Worm (Caenorhabditis elegans) whole organism, young adult: ENCODE measurements around the gene ubxn-4.

Experiments used
- B0019.2 ChIP-seq: fragments of 200-800 bp; sonication (Bioruptor generic); conservative IDR thresholded peaks from 2 replicates; pipeline ENCODE4 v1.3.6; 2022; ENCODE audit warnings: missing genetic modification reagents, missing genetic modification characterization, missing compliant biosample characterization
- B0261.1 ChIP-seq: sonication (generic microtip); optimal IDR thresholded peaks from 2 replicates; lab custom pipeline; 2016; ENCODE audit warnings: mild to moderate bottlenecking, missing genetic modification characterization, moderate library complexity, missing compliant biosample characterization
- B0336.3 ChIP-seq: fragments of 200-800 bp; sonication (Bioruptor generic); IDR thresholded peaks from 2 replicates; pipeline ENCODE4 v1.3.6; 2022; ENCODE audit warnings: missing genetic modification characterization, missing compliant biosample characterization
- C06A6.2 ChIP-seq: fragments of 200-800 bp; sonication (Bioruptor generic); conservative IDR thresholded peaks from 2 replicates; pipeline ENCODE4 v1.3.6; 2022; ENCODE audit warnings: missing genetic modification characterization, missing compliant biosample characterization
- C17E4.6 ChIP-seq: fragments of 200-800 bp; sonication (Bioruptor generic); IDR thresholded peaks from 2 replicates; pipeline ENCODE4 v1.3.6; 2022; ENCODE audit warnings: missing genetic modification reagents, missing genetic modification characterization, missing compliant biosample characterization
- D2030.7 ChIP-seq: fragments of 200-800 bp; sonication (Bioruptor generic); IDR thresholded peaks from 2 replicates; pipeline ENCODE4 v1.3.6; 2022; ENCODE audit warnings: missing genetic modification reagents, missing genetic modification characterization, missing compliant biosample characterization
- F22D6.2 ChIP-seq: sonication (generic microtip); optimal IDR thresholded peaks from 2 replicates; lab custom pipeline; 2016; ENCODE audit warnings: mild to moderate bottlenecking, missing genetic modification characterization, missing compliant biosample characterization
- F57A8.1 ChIP-seq: fragments of 200-800 bp; sonication (Bioruptor generic); optimal IDR thresholded peaks from 2 replicates; lab custom pipeline; 2018; ENCODE audit warnings: mild to moderate bottlenecking, missing genetic modification characterization, moderate library complexity, missing compliant biosample characterization
- K11D2.4 ChIP-seq: fragments of 200-800 bp; sonication (Bioruptor generic); IDR thresholded peaks from 2 replicates; pipeline ENCODE4 v1.3.6; 2022; ENCODE audit warnings: missing genetic modification reagents, missing genetic modification characterization, missing compliant biosample characterization
- K12H6.12 ChIP-seq: fragments of 200-800 bp; sonication (Bioruptor generic); optimal IDR thresholded peaks from 2 replicates; lab custom pipeline; 2018; ENCODE audit warnings: mild to moderate bottlenecking, missing genetic modification characterization, missing compliant biosample characterization
- Y53G8AR.9 ChIP-seq: fragments of 200-800 bp; sonication (Bioruptor generic); conservative IDR thresholded peaks from 2 replicates; pipeline ENCODE4 v1.3.6; 2022; ENCODE audit warnings: missing genetic modification reagents, missing genetic modification characterization, missing compliant biosample characterization
- Y67H2A.10 ChIP-seq: fragments of 200-800 bp; sonication (Bioruptor generic); conservative IDR thresholded peaks from 2 replicates; pipeline ENCODE4 v1.3.6; 2022; ENCODE audit warnings: missing genetic modification reagents, missing genetic modification characterization, missing compliant biosample characterization
- Y79H2A.3 ChIP-seq: fragments of 200-800 bp; sonication (Bioruptor generic); conservative IDR thresholded peaks from 2 replicates; pipeline ENCODE4 v1.3.6; 2022; ENCODE audit warnings: missing genetic modification reagents, missing genetic modification characterization, missing compliant biosample characterization
- atf-7 ChIP-seq: sonication (generic microtip); optimal IDR thresholded peaks from 2 replicates; lab custom pipeline; 2017; ENCODE audit warnings: mild to moderate bottlenecking, missing genetic modification characterization, missing compliant biosample characterization
- athp-1 ChIP-seq: sonication (generic microtip); optimal IDR thresholded peaks from 2 replicates; lab custom pipeline; 2017; ENCODE audit warnings: mild to moderate bottlenecking, missing genetic modification characterization, missing compliant biosample characterization
- attf-3 ChIP-seq: fragments of 200-800 bp; sonication (Bioruptor generic); conservative IDR thresholded peaks from 2 replicates; pipeline ENCODE4 v1.3.6; 2022; ENCODE audit warnings: missing genetic modification reagents, missing genetic modification characterization, missing compliant biosample characterization
- bed-2 ChIP-seq: fragments of 200-800 bp; sonication (Bioruptor generic); IDR thresholded peaks from 2 replicates; pipeline ENCODE4 v1.3.6; 2022; ENCODE audit warnings: missing genetic modification reagents, missing genetic modification characterization, missing compliant biosample characterization
- cebp-1 ChIP-seq, 2 experiments: fragments of 200-800 bp in 1 of 2; sonication (Bioruptor generic) in 1 of 2; sonication (generic microtip) in 1 of 2; IDR thresholded peaks in 1 of 2; optimal IDR thresholded peaks in 1 of 2; 2 replicates each; pipeline versions ENCODE4 v1.3.6 to Lab custom; 2017 to 2022; ENCODE audit warnings: missing compliant biosample characterization in 2 of 2, missing genetic modification characterization in 2 of 2, mild to moderate bottlenecking in 1 of 2, missing genetic modification reagents in 1 of 2, moderate library complexity in 1 of 2
- ceh-100 ChIP-seq: fragments of 200-800 bp; sonication (Bioruptor generic); IDR thresholded peaks from 2 replicates; pipeline ENCODE4 v1.3.6; 2022; ENCODE audit warnings: missing genetic modification reagents, missing genetic modification characterization, missing compliant biosample characterization
- ceh-40 ChIP-seq: fragments of 200-800 bp; sonication (Bioruptor generic); IDR thresholded peaks from 2 replicates; pipeline ENCODE4 v1.3.6; 2022; ENCODE audit warnings: missing genetic modification characterization, missing compliant biosample characterization
- ceh-79 ChIP-seq: sonication (generic microtip); optimal IDR thresholded peaks from 2 replicates; lab custom pipeline; 2017; ENCODE audit warnings: mild to moderate bottlenecking, missing genetic modification characterization, missing compliant biosample characterization
- ceh-91 ChIP-seq: fragments of 200-800 bp; sonication (Bioruptor generic); IDR thresholded peaks from 2 replicates; pipeline ENCODE4 v1.3.6; 2022; ENCODE audit warnings: missing genetic modification reagents, missing genetic modification characterization, missing compliant biosample characterization
- chd-7 ChIP-seq: sonication (generic microtip); optimal IDR thresholded peaks from 2 replicates; lab custom pipeline; 2016; ENCODE audit warnings: mild to moderate bottlenecking, missing genetic modification characterization, moderate library complexity, missing compliant biosample characterization
- dpl-1 ChIP-seq: fragments of 150-350 bp; optimal IDR thresholded peaks from 2 replicates; lab custom pipeline; 2014; ENCODE audit warnings: missing biosample characterization, missing genetic modification reagents, missing genetic modification characterization
- efl-1 ChIP-seq: fragments of 150-350 bp; optimal IDR thresholded peaks from 2 replicates; lab custom pipeline; 2014; ENCODE audit warnings: missing biosample characterization, missing genetic modification reagents, missing genetic modification characterization
- him-1 ChIP-seq: sonication (generic microtip); optimal IDR thresholded peaks from 2 replicates; lab custom pipeline; 2016; ENCODE audit warnings: missing genotype, missing genetic modification reagents, missing genetic modification characterization, missing compliant biosample characterization
- hlh-26 ChIP-seq: fragments of 200-800 bp; sonication (Bioruptor generic); conservative IDR thresholded peaks from 2 replicates; pipeline ENCODE4 v1.3.6; 2022; ENCODE audit warnings: missing genetic modification reagents, missing genetic modification characterization, missing compliant biosample characterization
- hmg-1.2 ChIP-seq: fragments of 200-800 bp; sonication (Bioruptor generic); IDR thresholded peaks from 2 replicates; pipeline ENCODE4 v1.3.6; 2022; ENCODE audit warnings: missing genetic modification reagents, missing genetic modification characterization, missing compliant biosample characterization
- hmg-20 ChIP-seq: fragments of 200-800 bp; sonication (Bioruptor generic); IDR thresholded peaks from 2 replicates; pipeline ENCODE4 v1.3.6; 2022; ENCODE audit warnings: missing genetic modification reagents, missing genetic modification characterization, missing compliant biosample characterization
- lag-1 ChIP-seq: fragments of 200-800 bp; sonication (Bioruptor generic); IDR thresholded peaks from 2 replicates; pipeline ENCODE4 v1.3.6; 2022; ENCODE audit warnings: missing genetic modification reagents, missing genetic modification characterization, missing compliant biosample characterization
- let-526 ChIP-seq: fragments of 200-800 bp; sonication (Bioruptor generic); IDR thresholded peaks from 2 replicates; pipeline ENCODE4 v1.3.6; 2022; ENCODE audit warnings: missing genetic modification reagents, missing genetic modification characterization, missing compliant biosample characterization
- lsl-1 ChIP-seq: fragments of 200-800 bp; sonication (Bioruptor generic); optimal IDR thresholded peaks from 2 replicates; lab custom pipeline; 2018; ENCODE audit warnings: mild to moderate bottlenecking, missing genetic modification characterization, moderate library complexity, missing compliant biosample characterization
- madf-3 ChIP-seq: fragments of 200-800 bp; sonication (Bioruptor generic); IDR thresholded peaks from 2 replicates; pipeline ENCODE4 v1.3.6; 2022; ENCODE audit warnings: missing genetic modification reagents, missing genetic modification characterization, missing compliant biosample characterization
- madf-8 ChIP-seq: fragments of 200-800 bp; sonication (Bioruptor generic); conservative IDR thresholded peaks from 2 replicates; pipeline ENCODE4 v1.3.6; 2022; ENCODE audit warnings: missing genetic modification reagents, missing genetic modification characterization, missing compliant biosample characterization
- mes-4 ChIP-seq: sonication (generic microtip); optimal IDR thresholded peaks from 2 replicates; lab custom pipeline; 2016; ENCODE audit warnings: missing genotype, missing genetic modification characterization, missing compliant biosample characterization
- mxl-1 ChIP-seq: sonication (generic microtip); optimal IDR thresholded peaks from 2 replicates; lab custom pipeline; 2016; ENCODE audit warnings: missing genetic modification characterization, missing compliant biosample characterization
- nhr-179 ChIP-seq: sonication (generic microtip); optimal IDR thresholded peaks from 2 replicates; lab custom pipeline; 2016; ENCODE audit warnings: mild to moderate bottlenecking, missing genetic modification characterization, missing compliant biosample characterization
- rcor-1 ChIP-seq: fragments of 200-800 bp; sonication (Bioruptor generic); IDR thresholded peaks from 2 replicates; pipeline ENCODE4 v1.3.6; 2022; ENCODE audit warnings: missing genetic modification reagents, missing genetic modification characterization, missing compliant biosample characterization
- rec-8 ChIP-seq, 2 experiments: sonication (generic microtip); optimal IDR thresholded peaks; 2 replicates each; lab custom pipeline; 2016; ENCODE audit warnings: mild to moderate bottlenecking in 2 of 2, missing genetic modification characterization in 2 of 2, missing genetic modification reagents in 2 of 2, missing genotype in 2 of 2, missing biosample characterization in 1 of 2, missing compliant biosample characterization in 1 of 2, moderate library complexity in 1 of 2
- repo-1 ChIP-seq: sonication (generic microtip); optimal IDR thresholded peaks from 2 replicates; lab custom pipeline; 2017; ENCODE audit warnings: mild to moderate bottlenecking, missing genetic modification characterization, missing compliant biosample characterization
- sea-2 ChIP-seq: fragments of 200-800 bp; sonication (Bioruptor generic); IDR thresholded peaks from 2 replicates; pipeline ENCODE4 v1.3.6; 2022; ENCODE audit warnings: missing genetic modification characterization, missing compliant biosample characterization
- snpc-1.1 ChIP-seq: sonication (generic microtip); optimal IDR thresholded peaks from 2 replicates; lab custom pipeline; 2017; ENCODE audit warnings: missing genetic modification characterization, mild to moderate bottlenecking, missing compliant biosample characterization, antibody characterized with exemption, moderate library complexity, missing genotype, missing genetic modification reagents; ENCODE audit not compliant: insufficient read depth
- snpc-4 ChIP-seq, 5 experiments: fragments of 150-350 bp in 1 of 5; sonication (generic microtip) in 4 of 5; optimal IDR thresholded peaks; 2 replicates each; lab custom pipeline; 2014 to 2018; ENCODE audit warnings: missing genetic modification characterization in 5 of 5, missing biosample characterization in 3 of 5, antibody characterized with exemption in 2 of 5, mild to moderate bottlenecking in 2 of 5, missing compliant biosample characterization in 2 of 5, missing genotype in 2 of 5, moderate library complexity in 2 of 5, missing genetic modification reagents in 1 of 5
- zfh-2 ChIP-seq: fragments of 200-800 bp; sonication (Bioruptor generic); conservative IDR thresholded peaks from 2 replicates; pipeline ENCODE4 v1.3.6; 2022; ENCODE audit warnings: missing genetic modification reagents, missing genetic modification characterization, missing compliant biosample characterization
- ztf-18 ChIP-seq: sonication (generic microtip); optimal IDR thresholded peaks from 2 replicates; lab custom pipeline; 2016; ENCODE audit warnings: missing genotype, mild to moderate bottlenecking, missing genetic modification characterization, missing compliant biosample characterization
- ztf-28 ChIP-seq: fragments of 200-800 bp; sonication (Bioruptor generic); IDR thresholded peaks from 2 replicates; pipeline ENCODE4 v1.3.6; 2022; ENCODE audit warnings: missing genetic modification reagents, missing genetic modification characterization, missing compliant biosample characterization
- ztf-3 ChIP-seq: fragments of 200-800 bp; sonication (Bioruptor generic); optimal IDR thresholded peaks from 2 replicates; lab custom pipeline; 2018; ENCODE audit warnings: mild to moderate bottlenecking, missing genetic modification characterization, missing compliant biosample characterization

The ubxn-4 gene

ce11 chrIII:8446940-8447403 lies 41.6 kb upstream of the ubxn-4 start, which contains the start of gene rpn-3 (continued):
- TF ChIP-seq C06A6.2 (GFP tag; lab: Robert Waterston, UW) (peak; percentile 84), ztf-18 (no peak), K12H6.12 (tag; lab: Kevin White, UChicago) (peak; percentile 80), him-1 (tag; lab: Kevin White, UChicago) (no peak), attf-3 (peak; percentile 84), B0019.2 (peak; percentile 58; the same call in 1 of the 2 replicates), athp-1 (peak; percentile 79), B0336.3 (peak; percentile 85), madf-8 (peak; percentile 80), K11D2.4 (GFP tag; lab: Robert Waterston, UW) (peak; percentile 93), cebp-1 (GFP tag; IDR thresholded peaks at IDR 0.05; lab: Robert Waterston, UW) (peak; percentile 65), cebp-1 (tag; optimal IDR thresholded peaks at IDR 0.05; lab: Kevin White, UChicago) (peak; percentile 77), hmg-20 (GFP tag; lab: Robert Waterston, UW) (0 out of 2 replicates have a peak, but pooled peaks have one; percentile 68), snpc-1.1 (tag; lab: Kevin White, UChicago) (peak; percentile 60), lag-1 (no peak), C17E4.6 (GFP tag; lab: Robert Waterston, UW) (peak; percentile 89; the same call in 1 of the 2 replicates), repo-1 (tag; lab: Kevin White, UChicago) (peak; percentile 90), lsl-1 (GFP tag; lab: Kevin White, UChicago) (peak; percentile 61), chd-7 (tag; lab: Kevin White, UChicago) (peak; percentile 49), F57A8.1 (no peak), dpl-1 (GFP tag; lab: Kevin White, UChicago) (peak; percentile 64), ztf-28 (GFP tag; lab: Robert Waterston, UW) (peak; percentile 68; the same call in 1 of the 2 replicates), F22D6.2 (tag; lab: Kevin White, UChicago) (peak; percentile 85), bed-2 (GFP tag; lab: Robert Waterston, UW) (peak; percentile 76; the same call in 1 of the 2 replicates), atf-7 (tag; lab: Kevin White, UChicago) (peak; percentile 89), rcor-1 (peak; percentile 94), nhr-179 (tag; lab: Kevin White, UChicago) (no peak), efl-1 (peak; percentile 69), hmg-1.2 (GFP tag; lab: Robert Waterston, UW) (peak; percentile 74), Y79H2A.3 (GFP tag; lab: Robert Waterston, UW) (0 out of 2 replicates have a peak, but pooled peaks have one; percentile 56), madf-3 (GFP tag; lab: Robert Waterston, UW) (peak; percentile 94), B0261.1 (peak; percentile 28), rec-8 (tag; optimal IDR thresholded peaks at IDR 0.05; lab: Kevin White, UChicago) (peak in 1 of 2 experiments; percentile 26), ceh-79 (tag; lab: Kevin White, UChicago) (peak; percentile 79), hlh-26 (no peak), zfh-2 (no peak), ceh-40 (GFP tag; lab: Robert Waterston, UW) (no peak), ceh-91 (GFP tag; lab: Robert Waterston, UW) (peak; percentile 80), Y53G8AR.9 (peak; percentile 97), Y67H2A.10 (GFP tag; lab: Robert Waterston, UW) (peak; percentile 87), sea-2 (GFP tag; lab: Robert Waterston, UW) (no peak), mxl-1 (tag; lab: Kevin White, UChicago) (no peak), let-526 (peak; percentile 83; the same call in 1 of the 2 replicates), ztf-3 (peak; percentile 49), D2030.7 (GFP tag; lab: Robert Waterston, UW) (peak; percentile 87), ceh-100 (peak; percentile 78), mes-4 (tag; lab: Kevin White, UChicago) (no peak), snpc-4 (GFP tag; optimal IDR thresholded peaks at IDR 0.05; lab: Kevin White, UChicago) (peak; percentile 38), snpc-4 (tag; optimal IDR thresholded peaks at IDR 0.05; lab: Kevin White, UChicago) (peak; percentile 46 to 84 (median 66))
